Worm (Caenorhabditis elegans): ENCODE data around the gene C05B5.4.
A peak's percentile ranks its signal among the peaks of the same experiment; 100 is the strongest.

C05B5.4 gene

DNA sequence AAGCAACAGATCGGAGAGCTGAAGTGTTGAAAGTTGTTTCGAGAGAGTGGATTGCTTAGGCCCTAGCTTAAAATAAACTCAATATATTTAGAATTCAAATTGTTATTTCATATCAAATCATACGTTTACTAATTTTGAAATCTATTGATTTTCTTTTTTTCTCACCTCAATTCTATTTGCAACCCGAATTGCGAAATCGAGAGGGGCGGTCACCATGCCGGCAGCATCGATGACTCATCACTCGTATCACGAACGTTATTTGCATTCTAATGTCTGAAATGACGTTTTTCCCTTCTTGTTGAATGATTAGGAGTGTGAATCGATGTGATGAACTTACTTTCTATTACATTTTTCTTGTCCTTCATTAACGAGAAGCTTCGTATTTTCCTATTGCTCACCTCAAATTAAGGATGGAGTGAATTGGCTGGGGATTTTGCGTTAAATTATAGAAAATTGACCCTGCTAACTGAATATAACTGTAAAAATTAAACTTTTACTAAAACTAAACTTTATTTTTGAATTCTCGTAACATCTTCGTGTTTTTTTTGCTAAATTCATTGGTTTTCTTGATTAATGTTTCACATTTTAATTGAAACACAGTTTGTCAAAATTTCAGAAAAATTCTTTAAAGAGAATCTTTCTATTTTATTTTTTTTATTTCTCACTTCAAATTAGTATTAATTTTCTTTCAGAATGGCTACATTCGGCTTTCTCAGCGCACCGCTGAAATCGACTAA lies 36.9 kb upstream of the C05B5.4 start, which contains the start of gene alx-1:
Gene alx-1 (plus strand): TSS at position 687 of the 737 bp plus-strand sequence.
- no peak for TF ChIP-seq unc-39 (tag; optimal IDR thresholded peaks at IDR 0.05)
- no peak for TF ChIP-seq mep-1 (tag; optimal IDR thresholded peaks at IDR 0.05)
- TF ChIP-seq ceh-83 (GFP tag; optimal IDR thresholded peaks at IDR 0.05), result no peak
- TF ChIP-seq nhr-237 (tag; optimal IDR thresholded peaks at IDR 0.05), result no peak
- TF ChIP-seq nhr-76 (tag; optimal IDR thresholded peaks at IDR 0.05), result no peak
- TF ChIP-seq lsy-2 (tag; optimal IDR thresholded peaks at IDR 0.05), result no peak
- TF ChIP-seq ces-1 (GFP tag; optimal IDR thresholded peaks at IDR 0.05), result no peak
- no peak for TF ChIP-seq pha-4 (tag; optimal IDR thresholded peaks at IDR 0.05)
- TF ChIP-seq bed-3 (GFP tag; optimal IDR thresholded peaks at IDR 0.05), result no peak
- no peak for TF ChIP-seq M03D4.4 (tag; optimal IDR thresholded peaks at IDR 0.05)
- TF ChIP-seq blmp-1 (tag; optimal IDR thresholded peaks at IDR 0.05), result no peak
- TF ChIP-seq zip-8 (tag; optimal IDR thresholded peaks at IDR 0.05), result no peak
- TF ChIP-seq snpc-4 (tag; optimal IDR thresholded peaks at IDR 0.05), result no peak
- TF ChIP-seq elt-3 (tag; optimal IDR thresholded peaks at IDR 0.05), result no peak
- no peak for TF ChIP-seq mab-5 (tag; optimal IDR thresholded peaks at IDR 0.05)
- no peak for TF ChIP-seq ztf-11 (tag; optimal IDR thresholded peaks at IDR 0.05)
- TF ChIP-seq drap-1 (GFP tag; optimal IDR thresholded peaks at IDR 0.05), result no peak
- no peak for TF ChIP-seq lin-32 (GFP tag; optimal IDR thresholded peaks at IDR 0.05)
- no peak for TF ChIP-seq unc-120 (tag; optimal IDR thresholded peaks at IDR 0.05; ENCODE audit: poor library complexity, severe bottlenecking)

DNA sequence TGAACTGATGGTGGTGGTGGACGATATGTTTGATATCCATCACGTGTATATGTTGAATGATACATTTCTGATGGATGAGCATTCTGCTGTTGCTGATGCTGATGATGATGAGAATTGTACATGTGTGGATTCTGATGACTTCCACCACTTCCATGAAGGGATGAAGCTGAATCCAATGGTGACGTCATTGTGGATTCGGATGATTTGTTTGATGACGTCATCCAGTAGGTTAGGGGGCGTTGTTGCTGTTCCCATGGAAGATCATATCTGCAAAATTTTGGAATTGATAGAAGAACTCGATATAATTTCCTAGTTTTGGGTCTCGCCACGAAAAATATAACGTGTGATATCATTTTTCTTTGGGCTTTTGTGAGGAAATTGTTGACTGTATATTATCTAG lies 30.2 kb upstream of the C05B5.4 start:
- TF ChIP-seq zip-8 (tag; optimal IDR thresholded peaks at IDR 0.05) (peak; percentile 97), elt-1 (tag; optimal IDR thresholded peaks at IDR 0.05; ENCODE audit: borderline replicate concordance, insufficient read depth) (no peak)

DNA sequence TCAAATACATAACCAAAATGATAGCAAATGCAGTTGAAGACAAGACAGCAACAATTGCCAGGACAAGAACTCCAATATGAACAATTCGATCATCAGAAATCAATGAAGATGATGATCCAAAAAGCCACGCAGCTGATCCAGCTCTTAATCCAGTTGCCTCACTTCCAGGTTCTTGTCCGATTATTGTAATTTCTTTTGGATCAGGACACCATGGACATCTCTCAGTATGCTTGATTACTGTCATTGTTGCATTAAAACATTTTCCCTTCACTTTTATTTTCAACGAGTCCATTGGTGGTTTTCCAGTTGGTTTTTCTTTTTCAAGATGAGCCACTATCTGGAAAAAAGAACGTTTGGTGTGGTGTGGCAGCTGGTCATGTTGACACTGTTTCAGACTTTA lies 29.3 kb upstream of the C05B5.4 start:
- TF ChIP-seq lsy-2 (tag; optimal IDR thresholded peaks at IDR 0.05) (no peak), ceh-83 (GFP tag; optimal IDR thresholded peaks at IDR 0.05) (no peak), drap-1 (GFP tag; optimal IDR thresholded peaks at IDR 0.05) (no peak), blmp-1 (tag; optimal IDR thresholded peaks at IDR 0.05) (no peak), tbx-8 (GFP tag; optimal IDR thresholded peaks at IDR 0.05) (no peak), lin-13 (tag; optimal IDR thresholded peaks at IDR 0.05) (no peak), bed-3 (GFP tag; optimal IDR thresholded peaks at IDR 0.05) (no peak), unc-120 (tag; optimal IDR thresholded peaks at IDR 0.05; ENCODE audit: poor library complexity, severe bottlenecking) (no peak), zip-8 (tag; optimal IDR thresholded peaks at IDR 0.05) (no peak), sem-2 (GFP tag; optimal IDR thresholded peaks at IDR 0.05) (no peak), hlh-1 (tag; optimal IDR thresholded peaks at IDR 0.05) (no peak), ceh-39 (tag; optimal IDR thresholded peaks at IDR 0.05) (no peak), unc-62 (GFP tag; optimal IDR thresholded peaks at IDR 0.05) (no peak), flh-1 (GFP tag; optimal IDR thresholded peaks at IDR 0.05) (no peak), nhr-28 (tag; optimal IDR thresholded peaks at IDR 0.05) (no peak), cnd-1 (tag; optimal IDR thresholded peaks at IDR 0.05) (no peak), nhr-2 (tag; optimal IDR thresholded peaks at IDR 0.05) (no peak), pha-4 (tag; optimal IDR thresholded peaks at IDR 0.05) (no peak), mab-5 (tag; optimal IDR thresholded peaks at IDR 0.05) (no peak), elt-3 (tag; optimal IDR thresholded peaks at IDR 0.05) (no peak)

DNA sequence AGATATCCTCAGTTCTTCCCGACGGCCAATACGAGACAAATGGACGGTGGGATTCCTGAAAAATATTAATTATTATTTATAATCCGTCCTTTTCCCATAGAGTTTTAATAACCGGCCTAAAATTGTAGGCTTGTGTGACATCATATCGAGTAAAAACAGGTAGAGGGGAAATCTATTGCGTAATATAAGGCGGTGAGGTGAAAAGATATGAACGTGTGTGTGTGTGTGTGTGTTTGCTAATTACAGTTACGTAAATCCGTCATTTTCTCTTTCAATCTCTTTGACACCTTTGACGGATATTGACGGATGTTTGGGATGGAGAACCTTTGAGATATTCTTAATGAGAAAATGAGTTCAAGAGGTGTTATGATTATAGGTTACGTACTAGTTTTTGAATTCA lies 28.2 kb upstream of the C05B5.4 start:
- TF ChIP-seq nhr-237 (tag; optimal IDR thresholded peaks at IDR 0.05), result peak; percentile 8
- no peak for TF ChIP-seq unc-39 (tag; optimal IDR thresholded peaks at IDR 0.05)
- no peak for TF ChIP-seq blmp-1 (tag; optimal IDR thresholded peaks at IDR 0.05)
- no peak for TF ChIP-seq M03D4.4 (tag; optimal IDR thresholded peaks at IDR 0.05)
- no peak for TF ChIP-seq drap-1 (GFP tag; optimal IDR thresholded peaks at IDR 0.05)
- TF ChIP-seq ztf-11 (tag; optimal IDR thresholded peaks at IDR 0.05), result no peak
- TF ChIP-seq pha-4 (tag; optimal IDR thresholded peaks at IDR 0.05), result no peak
- no peak for TF ChIP-seq snpc-4 (tag; optimal IDR thresholded peaks at IDR 0.05)
- no peak for TF ChIP-seq lin-13 (tag; optimal IDR thresholded peaks at IDR 0.05)
- TF ChIP-seq mls-2 (tag; optimal IDR thresholded peaks at IDR 0.05), result peak; percentile 12
- TF ChIP-seq ham-2 (GFP tag; optimal IDR thresholded peaks at IDR 0.05), result no peak
- no peak for TF ChIP-seq ceh-39 (tag; optimal IDR thresholded peaks at IDR 0.05)
- no peak for TF ChIP-seq flh-1 (GFP tag; optimal IDR thresholded peaks at IDR 0.05)
- peak; percentile 32 for TF ChIP-seq ceh-43 (GFP tag; optimal IDR thresholded peaks at IDR 0.05)
- no peak for TF ChIP-seq lin-32 (GFP tag; optimal IDR thresholded peaks at IDR 0.05)
- peak; percentile 13 for TF ChIP-seq cnd-1 (tag; optimal IDR thresholded peaks at IDR 0.05)
- TF ChIP-seq sem-2 (GFP tag; optimal IDR thresholded peaks at IDR 0.05), result no peak
- no peak for TF ChIP-seq nhr-76 (tag; optimal IDR thresholded peaks at IDR 0.05)
- no peak for TF ChIP-seq hlh-1 (tag; optimal IDR thresholded peaks at IDR 0.05)
- TF ChIP-seq mab-5 (tag; optimal IDR thresholded peaks at IDR 0.05), result no peak
- TF ChIP-seq nhr-2 (tag; optimal IDR thresholded peaks at IDR 0.05), result peak; percentile 92
- no peak for TF ChIP-seq bed-3 (GFP tag; optimal IDR thresholded peaks at IDR 0.05)
- peak; percentile 99 for TF ChIP-seq zip-8 (tag; optimal IDR thresholded peaks at IDR 0.05)
- TF ChIP-seq elt-1 (tag; optimal IDR thresholded peaks at IDR 0.05; ENCODE audit: borderline replicate concordance, insufficient read depth), result no peak
- TF ChIP-seq nhr-28 (tag; optimal IDR thresholded peaks at IDR 0.05), result no peak
- TF ChIP-seq nhr-12 (tag; optimal IDR thresholded peaks at IDR 0.05), result no peak
- TF ChIP-seq ces-1 (GFP tag; optimal IDR thresholded peaks at IDR 0.05), result no peak
- no peak for TF ChIP-seq ceh-83 (GFP tag; optimal IDR thresholded peaks at IDR 0.05)
- TF ChIP-seq mep-1 (tag; optimal IDR thresholded peaks at IDR 0.05), result no peak
- no peak for TF ChIP-seq unc-120 (tag; optimal IDR thresholded peaks at IDR 0.05; ENCODE audit: poor library complexity, severe bottlenecking)
- TF ChIP-seq tbx-8 (GFP tag; optimal IDR thresholded peaks at IDR 0.05), result no peak
- peak; percentile 65 for TF ChIP-seq unc-62 (GFP tag; optimal IDR thresholded peaks at IDR 0.05)
